Worm (Caenorhabditis elegans) whole organism, midembryonic: ENCODE data around the gene C42D8.9.

Experiments used
- flt-1 ChIP-seq: fragments of 200-800 bp; sonication (Bioruptor generic); IDR thresholded peaks from 2 replicates; pipeline ENCODE4 v1.3.6; 2022; ENCODE audit warnings: missing genetic modification characterization, missing compliant biosample characterization
- klf-2 ChIP-seq: fragments of 200-800 bp; sonication (Bioruptor generic); conservative IDR thresholded peaks from 2 replicates; pipeline ENCODE4 v1.3.6; 2022; ENCODE audit warnings: missing genetic modification reagents, missing genetic modification characterization, missing compliant biosample characterization
- med-1 ChIP-seq: sonication (generic microtip); optimal IDR thresholded peaks from 2 replicates; lab custom pipeline; 2017; ENCODE audit warnings: missing genetic modification characterization, mild to moderate bottlenecking, missing compliant biosample characterization, antibody characterized with exemption, missing genetic modification reagents; ENCODE audit not compliant: insufficient read depth
- ztf-23 ChIP-seq: fragments of 200-800 bp; sonication (Bioruptor generic); IDR thresholded peaks from 2 replicates; pipeline ENCODE4 v1.3.6; 2022; ENCODE audit warnings: missing genetic modification reagents, missing genetic modification characterization, missing compliant biosample characterization

ce11 chrX:5133980-5134379, 27.1 kb upstream of the C42D8.9 start, which contains the start of gene tbc-7:
- TF ChIP-seq med-1 (GFP tag; lab: Kevin White, UChicago): no peak
- no peak for TF ChIP-seq flt-1
- TF ChIP-seq klf-2: no peak
- TF ChIP-seq ztf-23 (GFP tag; lab: Robert Waterston, UW): no peak
